Worm (Caenorhabditis elegans): ENCODE measurements around the gene srv-11.

Gene srv-11

ce11 chrIV:16170606-16171033 is 50.8 kb downstream of the srv-11 start, which contains the start of gene gln-3 (continued):
- no peak for TF ChIP-seq fos-1 (tag; optimal IDR thresholded peaks at IDR 0.05)
- TF ChIP-seq ceh-82 (tag; optimal IDR thresholded peaks at IDR 0.05): no peak
- no peak for TF ChIP-seq nhr-28 (tag; optimal IDR thresholded peaks at IDR 0.05)
- peak; percentile 18 for TF ChIP-seq C16A3.4 (tag; optimal IDR thresholded peaks at IDR 0.05)

Data from whole organism, L1 larva.